Fruit fly (Drosophila melanogaster): ENCODE data around the gene CG17568.

dm6 chr2L:19161307-19161999 is 20.0 kb downstream of the CG17568 start:
- no peak for TF ChIP-seq CG33017 (tag; optimal IDR thresholded peaks at IDR 0.05)
- peak; percentile 24 for TF ChIP-seq CG7045 (GFP tag; optimal IDR thresholded peaks at IDR 0.05)
- TF ChIP-seq Clk (GFP tag; optimal IDR thresholded peaks at IDR 0.05): no peak
- TF ChIP-seq cnc (optimal IDR thresholded peaks at IDR 0.05): no peak
- no peak for TF ChIP-seq kay (GFP tag; ENCODE audit: borderline replicate concordance)
- no peak for TF ChIP-seq toe (GFP tag; optimal IDR thresholded peaks at IDR 0.05)
- no peak for TF ChIP-seq CG11617 (GFP tag; optimal IDR thresholded peaks at IDR 0.05)
- no peak for TF ChIP-seq CG5204 (GFP tag; optimal IDR thresholded peaks at IDR 0.05)
- no peak for TF ChIP-seq CG14711 (tag; optimal IDR thresholded peaks at IDR 0.05)
- no peak for TF ChIP-seq Crg-1 (GFP tag; optimal IDR thresholded peaks at IDR 0.05)
- no peak for TF ChIP-seq ovo (GFP tag; optimal IDR thresholded peaks at IDR 0.05)

Data from whole organism, adult.